Worm (Caenorhabditis elegans): ENCODE results near the gene cest-2.2.
A peak's percentile ranks its signal among the peaks of the same experiment; 100 is the strongest.

cest-2.2 gene

DNA sequence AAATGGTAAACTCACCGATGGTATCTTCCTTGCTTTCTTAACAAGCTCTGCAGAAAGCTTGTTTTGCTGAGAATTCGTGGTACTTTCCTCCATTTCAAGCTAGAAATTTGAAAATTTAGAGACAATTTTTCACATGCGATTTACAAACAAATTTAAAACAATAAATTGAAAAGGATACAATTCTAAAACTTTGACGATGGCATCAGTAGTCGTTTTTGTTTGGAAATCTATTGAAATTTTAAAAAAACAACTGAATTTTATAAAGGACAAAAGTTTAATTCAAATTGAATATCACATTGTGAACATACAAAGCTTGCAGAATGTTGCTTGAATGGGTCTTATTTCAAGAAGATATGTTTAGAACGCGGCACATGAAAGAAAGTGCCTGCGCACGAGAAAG, 7.5 kb downstream of the cest-2.2 start, which contains the start of gene ocam-1:
Gene ocam-1 (minus strand): TSS at position 101 of the 400 bp plus-strand sequence.
- TF ChIP-seq ztf-11 (tag; optimal IDR thresholded peaks at IDR 0.05) (no peak), nhr-237 (tag; optimal IDR thresholded peaks at IDR 0.05) (no peak), fos-1 (tag; optimal IDR thresholded peaks at IDR 0.05) (no peak), unc-62 (GFP tag; optimal IDR thresholded peaks at IDR 0.05 in 1 of 2) (no peak), unc-62 (tag; optimal IDR thresholded peaks at IDR 0.05) (no peak), T20F7.1 (GFP tag; optimal IDR thresholded peaks at IDR 0.05) (no peak), hif-1 (tag; optimal IDR thresholded peaks at IDR 0.05) (no peak), Y75B8A.6 (GFP tag; IDR thresholded peaks at IDR 0.05) (no peak), rbr-2 (tag; optimal IDR thresholded peaks at IDR 0.05) (no peak), saeg-2 (GFP tag; IDR thresholded peaks at IDR 0.05) (no peak), spr-1 (tag; optimal IDR thresholded peaks at IDR 0.05) (no peak), F37D6.2 (tag; optimal IDR thresholded peaks at IDR 0.05) (no peak), F10B5.3 (tag; optimal IDR thresholded peaks at IDR 0.05) (no peak), F26F4.8 (GFP tag; conservative IDR thresholded peaks at IDR 0.05) (no peak), zip-11 (GFP tag; IDR thresholded peaks at IDR 0.05) (no peak)

DNA sequence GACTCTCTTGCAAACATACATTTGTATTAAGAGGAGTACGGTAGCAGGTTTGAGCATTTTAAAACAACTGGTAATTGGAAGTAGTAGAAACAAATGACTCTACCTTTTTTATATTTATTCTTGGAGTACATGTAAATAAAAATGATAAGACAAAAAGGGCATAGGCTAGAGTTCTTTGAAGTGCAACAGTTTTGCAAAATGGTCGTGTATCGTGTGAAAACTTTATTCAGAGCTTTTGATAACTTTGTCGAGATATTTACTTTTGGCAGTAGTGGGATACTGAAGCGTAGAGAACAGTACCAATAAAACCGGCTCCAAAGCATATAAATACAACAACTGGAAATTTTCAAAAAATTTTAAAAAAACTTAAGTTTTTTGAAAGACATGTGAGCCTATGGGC, 8.5 kb downstream of the cest-2.2 start, which contains the start of gene cest-1.1:
Gene cest-1.1 (minus strand): TSS at position 101 of the 400 bp plus-strand sequence.
- TF ChIP-seq ZK546.5 (tag; optimal IDR thresholded peaks at IDR 0.05) (no peak), hif-1 (tag; optimal IDR thresholded peaks at IDR 0.05) (no peak), Y48G9A.11 (GFP tag; IDR thresholded peaks at IDR 0.05) (no peak), nhr-25 (tag; optimal IDR thresholded peaks at IDR 0.05; ENCODE audit: borderline replicate concordance, insufficient read depth) (no peak), nhr-41 (GFP tag; IDR thresholded peaks at IDR 0.05) (no peak), nhr-48 (tag; optimal IDR thresholded peaks at IDR 0.05) (no peak), arid-1 (GFP tag; conservative IDR thresholded peaks at IDR 0.05) (no peak), nhr-111 (GFP tag; optimal IDR thresholded peaks at IDR 0.05) (no peak), ceh-44 (GFP tag; IDR thresholded peaks at IDR 0.05) (no peak), nhr-42 (GFP tag; IDR thresholded peaks at IDR 0.05) (no peak), F10B5.3 (tag; optimal IDR thresholded peaks at IDR 0.05) (no peak), nhr-28 (tag; optimal IDR thresholded peaks at IDR 0.05) (no peak), F26F4.8 (GFP tag; conservative IDR thresholded peaks at IDR 0.05) (no peak)

DNA sequence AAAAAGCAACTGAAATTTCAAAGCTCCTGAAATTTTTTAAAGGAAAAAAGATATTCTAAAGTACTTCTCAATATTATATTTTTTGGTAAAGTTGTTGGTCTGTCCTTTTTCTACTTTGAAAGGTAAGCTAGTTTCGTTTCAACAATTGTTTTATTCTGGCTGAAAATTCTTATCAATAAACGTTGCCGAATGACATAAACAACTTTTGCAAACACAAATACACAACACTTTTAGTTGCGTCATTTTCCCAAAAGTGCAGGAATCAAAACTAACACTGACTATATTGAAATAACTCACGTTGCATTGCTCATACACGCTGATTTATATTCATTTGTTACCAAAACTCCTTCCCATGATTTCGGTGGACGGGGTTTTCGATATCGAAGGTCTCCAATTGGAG, 9.4 kb downstream of the cest-2.2 start:
- no peak for TF ChIP-seq spr-1 (tag; optimal IDR thresholded peaks at IDR 0.05)
- no peak for TF ChIP-seq Y48G9A.11 (GFP tag; IDR thresholded peaks at IDR 0.05)
- no peak for TF ChIP-seq saeg-2 (GFP tag; IDR thresholded peaks at IDR 0.05)
- TF ChIP-seq fos-1 (tag; optimal IDR thresholded peaks at IDR 0.05), result no peak
- no peak for TF ChIP-seq egl-43 (GFP tag; IDR thresholded peaks at IDR 0.05)
- TF ChIP-seq tra-1 (GFP tag; IDR thresholded peaks at IDR 0.05), result no peak
- TF ChIP-seq Y5F2A.4 (GFP tag; optimal IDR thresholded peaks at IDR 0.05), result no peak
- TF ChIP-seq daf-16 (GFP tag; optimal IDR thresholded peaks at IDR 0.05), result no peak
- peak; percentile 95 for TF ChIP-seq daf-16 (tag; optimal IDR thresholded peaks at IDR 0.05)
- TF ChIP-seq nhr-28 (tag; optimal IDR thresholded peaks at IDR 0.05), result peak; percentile 42

DNA sequence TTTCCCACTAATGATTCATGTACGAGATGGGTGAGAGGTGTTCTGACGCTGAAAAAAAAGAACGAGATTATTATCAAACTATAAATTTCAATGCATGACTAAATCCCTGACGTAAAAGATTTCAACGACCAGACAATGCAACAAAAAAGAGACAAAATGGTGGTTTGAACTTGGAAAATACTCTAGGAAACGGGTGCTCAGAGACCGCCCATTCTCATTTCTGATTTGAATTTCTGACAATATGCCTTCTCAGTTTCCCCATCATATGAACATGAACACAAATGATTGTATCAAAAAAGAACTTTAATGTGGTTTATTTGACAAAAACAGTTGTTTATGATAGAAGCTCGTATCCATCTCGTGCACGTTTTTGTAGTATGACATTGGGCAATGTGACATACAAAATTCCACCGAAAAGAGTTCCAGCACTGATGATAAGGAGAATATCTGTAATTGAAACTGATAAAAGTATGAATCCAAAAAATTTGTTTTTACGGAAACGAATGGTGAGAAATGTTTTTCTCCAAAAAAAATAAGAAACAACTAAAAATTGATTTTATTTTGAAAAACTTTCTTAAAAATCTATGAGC, 12.1 kb downstream of the cest-2.2 start, which contains the start of gene srd-26:
Gene srd-26 (minus strand): TSS at position 51 of the 590 bp plus-strand sequence.
- no peak for TF ChIP-seq Y48G9A.11 (GFP tag; IDR thresholded peaks at IDR 0.05)
- no peak for TF ChIP-seq fos-1 (tag; optimal IDR thresholded peaks at IDR 0.05)
- no peak for TF ChIP-seq hlh-30 (tag; optimal IDR thresholded peaks at IDR 0.05; ENCODE audit: insufficient read depth)
- TF ChIP-seq lir-3 (tag; optimal IDR thresholded peaks at IDR 0.05), result no peak
- no peak for TF ChIP-seq F49E8.2 (tag; optimal IDR thresholded peaks at IDR 0.05; ENCODE audit: borderline replicate concordance)
- TF ChIP-seq mes-2 (tag; optimal IDR thresholded peaks at IDR 0.05; ENCODE audit: poor library complexity, severe bottlenecking), result no peak
- no peak for TF ChIP-seq zip-11 (GFP tag; IDR thresholded peaks at IDR 0.05)
- TF ChIP-seq pha-4 (GFP tag; IDR thresholded peaks at IDR 0.05), result no peak
- no peak for TF ChIP-seq pha-4 (tag; optimal IDR thresholded peaks at IDR 0.05)
- no peak for TF ChIP-seq daf-12 (tag; optimal IDR thresholded peaks at IDR 0.05)
- TF ChIP-seq lim-7 (GFP tag; IDR thresholded peaks at IDR 0.05), result no peak
- no peak for TF ChIP-seq egl-43 (GFP tag; IDR thresholded peaks at IDR 0.05)
- no peak for TF ChIP-seq daf-16 (GFP tag; optimal IDR thresholded peaks at IDR 0.05)
- TF ChIP-seq daf-16 (tag; optimal IDR thresholded peaks at IDR 0.05), result peak; percentile 33
- TF ChIP-seq zfp-2 (tag; optimal IDR thresholded peaks at IDR 0.05), result no peak
- TF ChIP-seq nhr-42 (GFP tag; IDR thresholded peaks at IDR 0.05), result no peak
- TF ChIP-seq saeg-2 (GFP tag; IDR thresholded peaks at IDR 0.05), result no peak
- no peak for TF ChIP-seq nhr-11 (tag; optimal IDR thresholded peaks at IDR 0.05)
- TF ChIP-seq cey-2 (tag; optimal IDR thresholded peaks at IDR 0.05; ENCODE audit: borderline replicate concordance, insufficient read depth), result no peak
- TF ChIP-seq nhr-28 (tag; optimal IDR thresholded peaks at IDR 0.05), result peak; percentile 65
- TF ChIP-seq sdz-12 (GFP tag; optimal IDR thresholded peaks at IDR 0.05), result no peak
- peak; percentile 58 for TF ChIP-seq dve-1 (tag; optimal IDR thresholded peaks at IDR 0.05; ENCODE audit: insufficient read depth)
- no peak for TF ChIP-seq mep-1 (tag; optimal IDR thresholded peaks at IDR 0.05)

Data from whole organism, L4 larva.